Fruit fly (Drosophila melanogaster) whole organism, embryonic: ENCODE results near the gene Gr32a.

Source experiments
- Bdp1 ChIP-seq: fragments of 200-800 bp; sonication (Bioruptor generic); optimal IDR thresholded peaks from 3 replicates; lab custom pipeline; 2016; ENCODE audit warnings: missing biosample characterization, missing genetic modification characterization
- C15 ChIP-seq: fragments of 200-800 bp; sonication (Bioruptor generic); IDR thresholded peaks from 3 replicates; pipeline ENCODE4 v1.3.6; 2022; ENCODE audit warnings: missing biosample characterization, missing genetic modification characterization
- CG10321 ChIP-seq: fragments of 200-800 bp; sonication (Bioruptor generic); IDR thresholded peaks from 2 replicates; pipeline ENCODE4 v1.3.6; 2022; ENCODE audit warnings: missing biosample characterization, missing genetic modification characterization
- CG10959 ChIP-seq: fragments of 200-800 bp; sonication (Bioruptor generic); IDR thresholded peaks from 2 replicates; pipeline ENCODE4 v1.3.6; 2022; ENCODE audit warnings: missing biosample characterization, missing genetic modification characterization
- CG11696 ChIP-seq: fragments of 200-800 bp; sonication (Bioruptor generic); IDR thresholded peaks from 2 replicates; pipeline ENCODE4 v1.3.6; 2022; ENCODE audit warnings: missing biosample characterization, missing genetic modification characterization
- CG12104 ChIP-seq: fragments of 200-800 bp; sonication (Bioruptor generic); optimal IDR thresholded peaks from 3 replicates; lab custom pipeline; 2016; ENCODE audit warnings: missing biosample characterization, missing genetic modification characterization
- CG12236 ChIP-seq: fragments of 200-800 bp; sonication (Bioruptor generic); optimal IDR thresholded peaks from 2 replicates; lab custom pipeline; 2016; ENCODE audit warnings: missing biosample characterization, missing genetic modification characterization
- CG12942 ChIP-seq: fragments of 200-800 bp; sonication (Bioruptor generic); optimal IDR thresholded peaks from 3 replicates; lab custom pipeline; 2016; ENCODE audit warnings: missing biosample characterization, missing genetic modification characterization
- CG14441 ChIP-seq: fragments of 200-800 bp; sonication (Bioruptor generic); IDR thresholded peaks from 2 replicates; pipeline ENCODE4 v1.3.6; 2022; ENCODE audit warnings: missing biosample characterization, missing genetic modification characterization
- CG1529 ChIP-seq: fragments of 200-800 bp; sonication (Bioruptor generic); optimal IDR thresholded peaks from 3 replicates; lab custom pipeline; 2018; ENCODE audit warnings: missing biosample characterization, missing genetic modification characterization
- CG1647 ChIP-seq: fragments of 200-800 bp; sonication (Bioruptor generic); optimal IDR thresholded peaks from 3 replicates; lab custom pipeline; 2016; ENCODE audit warnings: missing biosample characterization, missing genetic modification characterization
- CG17361 ChIP-seq: fragments of 200-800 bp; sonication (Bioruptor generic); IDR thresholded peaks from 3 replicates; pipeline ENCODE4 v1.3.6; 2022; ENCODE audit warnings: missing biosample characterization, missing genetic modification characterization
- CG17829 ChIP-seq: fragments of 200-800 bp; optimal IDR thresholded peaks from 2 replicates; lab custom pipeline; 2019; ENCODE audit warnings: missing biosample characterization, mild to moderate bottlenecking, missing genetic modification characterization, moderate library complexity
- CG1792 ChIP-seq: fragments of 200-800 bp; sonication (Bioruptor generic); optimal IDR thresholded peaks from 2 replicates; lab custom pipeline; 2016; ENCODE audit warnings: missing biosample characterization, missing genetic modification characterization
- CG1832 ChIP-seq: fragments of 200-800 bp; sonication (Bioruptor generic); optimal IDR thresholded peaks from 2 replicates; lab custom pipeline; 2017; ENCODE audit warnings: missing biosample characterization, mild to moderate bottlenecking, missing genetic modification characterization, inconsistent platforms
- CG2712 ChIP-seq: fragments of 200-800 bp; optimal IDR thresholded peaks from 3 replicates; lab custom pipeline; 2019; ENCODE audit warnings: missing biosample characterization, mild to moderate bottlenecking, missing genetic modification characterization, moderate library complexity
- CG2875 ChIP-seq: fragments of 200-800 bp; sonication (Bioruptor generic); optimal IDR thresholded peaks from 2 replicates; lab custom pipeline; 2017; ENCODE audit warnings: missing biosample characterization, mild to moderate bottlenecking, missing genetic modification characterization, missing genetic modification reagents
- CG31365 ChIP-seq: fragments of 200-800 bp; sonication (Bioruptor generic); optimal IDR thresholded peaks from 2 replicates; lab custom pipeline; 2018; ENCODE audit warnings: missing biosample characterization, mild to moderate bottlenecking, missing genetic modification characterization
- CG33557 ChIP-seq: fragments of 200-800 bp; sonication (Bioruptor generic); optimal IDR thresholded peaks from 2 replicates; lab custom pipeline; 2019; ENCODE audit warnings: missing biosample characterization, mild to moderate bottlenecking, missing genetic modification characterization, moderate library complexity
- CG34422 ChIP-seq: fragments of 200-800 bp; sonication (Bioruptor generic); IDR thresholded peaks from 3 replicates; pipeline ENCODE4 v1.3.6; 2022; ENCODE audit warnings: missing biosample characterization, missing genetic modification characterization
- CG7963 ChIP-seq: fragments of 200-800 bp; sonication (Bioruptor generic); IDR thresholded peaks from 3 replicates; pipeline ENCODE4 v1.3.6; 2022; ENCODE audit warnings: missing biosample characterization, missing genetic modification characterization; ENCODE audit not compliant: partially characterized antibody
- Doc2 ChIP-seq: fragments of 200-800 bp; sonication (Bioruptor generic); IDR thresholded peaks from 2 replicates; pipeline ENCODE4 v1.3.6; 2022; ENCODE audit warnings: missing biosample characterization, missing genetic modification characterization
- Dref ChIP-seq: fragments of 200-800 bp; sonication (Bioruptor generic); IDR thresholded peaks from 2 replicates; pipeline ENCODE4 v1.3.6; 2022; ENCODE audit warnings: missing biosample characterization, missing genetic modification characterization
- Drgx ChIP-seq: fragments of 200-800 bp; sonication (Bioruptor generic); IDR thresholded peaks from 2 replicates; pipeline ENCODE4 v1.3.6; 2022; ENCODE audit warnings: missing biosample characterization, missing genetic modification characterization
- HLHmδ ChIP-seq: fragments of 200-800 bp; sonication (Bioruptor generic); optimal IDR thresholded peaks from 2 replicates; lab custom pipeline; 2018; ENCODE audit warnings: missing biosample characterization, mild to moderate bottlenecking, missing genetic modification characterization, moderate library complexity
- MTF-1 ChIP-seq: fragments of 200-800 bp; sonication (Bioruptor generic); optimal IDR thresholded peaks from 2 replicates; lab custom pipeline; 2018; ENCODE audit warnings: missing biosample characterization, mild to moderate bottlenecking, missing genetic modification characterization, borderline replicate concordance
- Optix ChIP-seq: fragments of 200-800 bp; sonication (Bioruptor generic); IDR thresholded peaks from 3 replicates; pipeline ENCODE4 v1.3.6; 2022; ENCODE audit warnings: missing biosample characterization, missing genetic modification characterization
- Side ChIP-seq: fragments of 200-800 bp; sonication (Bioruptor generic); optimal IDR thresholded peaks from 2 replicates; lab custom pipeline; 2016; ENCODE audit warnings: missing biosample characterization, missing genetic modification characterization
- Sin3A ChIP-seq: fragments of >200 bp; optimal IDR thresholded peaks from 2 replicates; lab custom pipeline; 2018
- Vsx1 ChIP-seq: fragments of 200-800 bp; sonication (Bioruptor generic); optimal IDR thresholded peaks from 2 replicates; lab custom pipeline; 2017; ENCODE audit warnings: missing biosample characterization, mild to moderate bottlenecking, missing genetic modification characterization, missing genetic modification reagents
- Xrp1 ChIP-seq: fragments of 200-800 bp; sonication (Bioruptor generic); IDR thresholded peaks from 2 replicates; pipeline ENCODE4 v1.3.6; 2022; ENCODE audit warnings: missing biosample characterization, missing genetic modification characterization
- ab ChIP-seq: fragments of 200-800 bp; sonication (Bioruptor generic); optimal IDR thresholded peaks from 2 replicates; lab custom pipeline; 2016; ENCODE audit warnings: missing biosample characterization, missing genetic modification characterization
- abd-A ChIP-seq: fragments of 200-800 bp; sonication (Bioruptor generic); optimal IDR thresholded peaks from 3 replicates; lab custom pipeline; 2019; ENCODE audit warnings: missing biosample characterization, mild to moderate bottlenecking, missing genetic modification characterization, moderate library complexity
- al ChIP-seq: fragments of 200-800 bp; sonication (Bioruptor generic); IDR thresholded peaks from 2 replicates; pipeline ENCODE4 v1.3.6; 2022; ENCODE audit warnings: missing biosample characterization, missing genetic modification characterization
- az2 ChIP-seq: fragments of 200-800 bp; sonication (Bioruptor generic); optimal IDR thresholded peaks from 3 replicates; lab custom pipeline; 2016; ENCODE audit warnings: missing biosample characterization, missing genetic modification characterization
- bcd ChIP-seq: fragments of 200-800 bp; sonication (Bioruptor generic); optimal IDR thresholded peaks from 2 replicates; lab custom pipeline; 2017; ENCODE audit warnings: missing biosample characterization, mild to moderate bottlenecking, missing genetic modification characterization
- cad ChIP-seq: fragments of >200 bp; optimal IDR thresholded peaks from 2 replicates; lab custom pipeline; 2017; ENCODE audit warnings: missing biosample characterization, missing genetic modification characterization
- chn ChIP-seq: fragments of 200-800 bp; sonication (Bioruptor generic); optimal IDR thresholded peaks from 2 replicates; lab custom pipeline; 2016; ENCODE audit warnings: missing biosample characterization, missing genetic modification characterization
- croc ChIP-seq: fragments of 200-800 bp; sonication (Bioruptor generic); conservative IDR thresholded peaks from 3 replicates; pipeline ENCODE4 v1.3.6; 2022; ENCODE audit warnings: missing biosample characterization, missing genetic modification characterization
- disco-r ChIP-seq: fragments of 200-800 bp; sonication (Bioruptor generic); optimal IDR thresholded peaks from 2 replicates; lab custom pipeline; 2016; ENCODE audit warnings: missing biosample characterization, missing genetic modification characterization
- dysf ChIP-seq: fragments of 200-800 bp; sonication (Bioruptor generic); IDR thresholded peaks from 3 replicates; pipeline ENCODE4 v1.3.6; 2022; ENCODE audit warnings: missing biosample characterization, missing genetic modification characterization
- fru ChIP-seq: fragments of >200 bp; optimal IDR thresholded peaks from 2 replicates; lab custom pipeline; 2017
- jing ChIP-seq: fragments of 200-800 bp; sonication (Bioruptor generic); optimal IDR thresholded peaks from 2 replicates; lab custom pipeline; 2018; ENCODE audit warnings: missing biosample characterization, mild to moderate bottlenecking, missing genetic modification characterization
- otp ChIP-seq: fragments of 200-800 bp; sonication (Bioruptor generic); IDR thresholded peaks from 3 replicates; pipeline ENCODE4, ENCODE4 v1.3.6; 2022; ENCODE audit warnings: missing biosample characterization, missing genetic modification characterization
- p53 ChIP-seq: fragments of 200-800 bp; sonication (Bioruptor generic); optimal IDR thresholded peaks from 2 replicates; lab custom pipeline; 2016; ENCODE audit warnings: missing biosample characterization, missing genetic modification characterization
- pho ChIP-seq: fragments of 200-800 bp; sonication (Bioruptor generic); optimal IDR thresholded peaks from 2 replicates; lab custom pipeline; 2016; ENCODE audit warnings: missing biosample characterization, missing genetic modification characterization
- pnt ChIP-seq: fragments of 200-800 bp; sonication (Bioruptor generic); optimal IDR thresholded peaks from 3 replicates; lab custom pipeline; 2016; ENCODE audit warnings: missing biosample characterization, missing genetic modification characterization
- so ChIP-seq: fragments of 200-800 bp; sonication (Bioruptor generic); IDR thresholded peaks from 3 replicates; pipeline ENCODE4 v1.3.6; 2022; ENCODE audit warnings: missing biosample characterization, missing genetic modification characterization
- ssp ChIP-seq: fragments of 200-800 bp; sonication (Bioruptor generic); IDR thresholded peaks from 2 replicates; pipeline ENCODE4 v1.3.6; 2022; ENCODE audit warnings: missing biosample characterization, missing genetic modification characterization
- stwl ChIP-seq: fragments of 200-800 bp; sonication (Bioruptor generic); optimal IDR thresholded peaks from 3 replicates; lab custom pipeline; 2018; ENCODE audit warnings: missing biosample characterization, mild to moderate bottlenecking, missing genetic modification characterization, moderate library complexity
- sug ChIP-seq: fragments of 200-800 bp; optimal IDR thresholded peaks from 2 replicates; lab custom pipeline; 2019; ENCODE audit warnings: missing biosample characterization, mild to moderate bottlenecking, missing genetic modification characterization, moderate library complexity
- usp ChIP-seq: fragments of >200 bp; optimal IDR thresholded peaks from 2 replicates; lab custom pipeline; 2017; ENCODE audit warnings: missing biosample characterization, missing genetic modification characterization
- zfh1 ChIP-seq: fragments of 200-800 bp; sonication (Bioruptor generic); IDR thresholded peaks from 3 replicates; pipeline ENCODE4 v1.3.6; 2022; ENCODE audit warnings: missing biosample characterization, missing genetic modification characterization

Gr32a gene

DNA sequence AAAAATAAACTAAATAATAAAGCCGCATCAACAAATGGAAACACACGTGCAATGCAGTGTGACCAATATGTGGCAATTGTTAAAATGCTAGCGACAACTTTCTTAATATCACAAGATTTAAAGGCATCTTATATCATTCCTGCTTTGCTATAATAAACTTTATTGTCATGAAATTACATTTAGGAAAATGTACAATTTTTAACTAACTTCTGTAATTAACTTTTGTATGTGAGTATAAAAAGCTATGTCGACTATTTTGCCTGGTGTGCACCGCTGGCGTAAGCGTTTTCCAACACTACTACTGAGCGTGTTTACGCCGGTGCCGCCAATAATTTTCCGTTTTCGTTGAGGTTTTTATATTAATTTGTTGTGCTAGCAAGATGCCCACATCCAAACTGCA, 9.7 kb downstream of the Gr32a start, which contains the start of the genes Csl4 and Nup160 (continued):
- no peak for TF ChIP-seq CG31365 (tag; lab: Kevin White, UChicago)
- TF ChIP-seq CG14441: peak; percentile 70
- TF ChIP-seq CG2712: no peak
- TF ChIP-seq stwl (tag; lab: Kevin White, UChicago): peak; percentile 79
- no peak for TF ChIP-seq usp (GFP tag; lab: Kevin White, UChicago)
- TF ChIP-seq sug: no peak
- peak; percentile 69 for TF ChIP-seq CG12942 (GFP tag; lab: Kevin White, UChicago)
- TF ChIP-seq HLHmδ (GFP tag; lab: Kevin White, UChicago): no peak
- no peak for TF ChIP-seq cad (GFP tag; lab: Kevin White, UChicago)
- peak; percentile 85 for TF ChIP-seq chn (GFP tag; lab: Kevin White, UChicago)
- peak; percentile 51 for TF ChIP-seq ssp (GFP tag; lab: Robert Waterston, UW)
- TF ChIP-seq CG10959 (GFP tag; lab: Robert Waterston, UW): peak; percentile 36; the same call in 1 of the 2 replicates
- peak; percentile 52 for TF ChIP-seq Sin3A (lab: Kevin White, UChicago)
- no peak for TF ChIP-seq CG2875 (GFP tag; lab: Kevin White, UChicago)
- peak; percentile 83 for TF ChIP-seq Xrp1 (GFP tag; lab: Robert Waterston, UW)
- TF ChIP-seq CG1792 (GFP tag; lab: Kevin White, UChicago): peak; percentile 77
- TF ChIP-seq croc (GFP tag; lab: Robert Waterston, UW): peak; percentile 20; the same call in 1 of the 3 replicates
- peak; percentile 37 for TF ChIP-seq CG33557
- TF ChIP-seq zfh1 (GFP tag; lab: Robert Waterston, UW): peak; percentile 79
- TF ChIP-seq Bdp1 (GFP tag; lab: Kevin White, UChicago): peak; percentile 74
- TF ChIP-seq so (GFP tag; lab: Robert Waterston, UW): peak; percentile 47; the same call in 2 of the 3 replicates
- peak; percentile 3 for TF ChIP-seq jing
- TF ChIP-seq CG12236: peak; percentile 69
- peak; percentile 55 for TF ChIP-seq disco-r
- no peak for TF ChIP-seq CG1832 (GFP tag; lab: Kevin White, UChicago)
- peak; percentile 80 for TF ChIP-seq pnt
- TF ChIP-seq Dref (GFP tag; lab: Robert Waterston, UW): peak; percentile 29; the same call in 1 of the 2 replicates
- peak; percentile 64 for TF ChIP-seq CG17829
- TF ChIP-seq dysf (GFP tag; lab: Robert Waterston, UW): peak; percentile 71; the same call in 2 of the 3 replicates
- TF ChIP-seq p53 (GFP tag; lab: Kevin White, UChicago): peak; percentile 71
- peak; percentile 26 for TF ChIP-seq CG12104 (GFP tag; lab: Kevin White, UChicago)
- TF ChIP-seq ab: no peak
- TF ChIP-seq MTF-1 (GFP tag; lab: Kevin White, UChicago): no peak
- TF ChIP-seq az2 (GFP tag; lab: Kevin White, UChicago): peak; percentile 96
- TF ChIP-seq otp (GFP tag; lab: Robert Waterston, UW): 0 out of 3 replicates have a peak, but pooled peaks have one; percentile 62
- TF ChIP-seq al (GFP tag; lab: Robert Waterston, UW): peak; percentile 69
- TF ChIP-seq Vsx1 (GFP tag; lab: Kevin White, UChicago): no peak
- TF ChIP-seq C15: no peak
- TF ChIP-seq bcd (GFP tag; lab: Kevin White, UChicago): no peak
- no peak for TF ChIP-seq CG7963
- TF ChIP-seq Optix (GFP tag; lab: Robert Waterston, UW): 0 out of 3 replicates have a peak, but pooled peaks have one; percentile 37
- no peak for TF ChIP-seq CG10321
- TF ChIP-seq Drgx (GFP tag; lab: Robert Waterston, UW): peak; percentile 71
- TF ChIP-seq pho: peak; percentile 85
- TF ChIP-seq Side (GFP tag; lab: Kevin White, UChicago): peak; percentile 89
- no peak for TF ChIP-seq fru (lab: Kevin White, UChicago)
- TF ChIP-seq abd-A (tag; lab: Kevin White, UChicago): no peak
- no peak for TF ChIP-seq Doc2 (GFP tag; lab: Robert Waterston, UW)
- TF ChIP-seq CG17361 (GFP tag; lab: Robert Waterston, UW): no peak
- TF ChIP-seq CG1529 (GFP tag; lab: Kevin White, UChicago): no peak
- 0 out of 2 replicates have a peak, but pooled peaks have one; percentile 8 for TF ChIP-seq CG11696
- TF ChIP-seq CG34422 (GFP tag; lab: Robert Waterston, UW): peak; percentile 90
- TF ChIP-seq CG1647: peak; percentile 83
